Worm (Caenorhabditis elegans): ENCODE data around the gene str-27.

The str-27 gene

DNA sequence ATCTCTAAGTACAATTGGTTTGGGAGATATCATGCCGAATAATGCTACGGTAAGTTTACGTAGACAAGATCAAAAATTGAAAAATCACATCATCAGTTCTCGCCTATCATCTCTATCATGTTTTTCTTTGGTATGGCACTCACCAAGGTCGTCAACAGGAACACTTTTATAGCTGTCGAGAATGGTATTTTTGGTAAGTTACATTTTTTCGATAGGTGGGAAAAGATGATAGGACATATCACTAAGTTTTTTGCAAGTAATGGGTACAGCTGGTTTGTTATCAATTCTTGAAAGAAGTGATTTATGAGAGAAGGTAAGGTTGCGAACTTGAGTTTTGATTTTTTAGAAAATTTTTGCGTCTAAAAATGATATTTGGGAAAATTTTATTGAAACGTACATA is 27.6 kb downstream of the str-27 start:
- TF ChIP-seq mab-5 (tag; optimal IDR thresholded peaks at IDR 0.05) (no peak), zip-8 (tag; optimal IDR thresholded peaks at IDR 0.05) (no peak), lin-13 (tag; optimal IDR thresholded peaks at IDR 0.05) (no peak), elt-1 (tag; optimal IDR thresholded peaks at IDR 0.05; ENCODE audit: borderline replicate concordance, insufficient read depth) (no peak), nhr-76 (tag; optimal IDR thresholded peaks at IDR 0.05) (no peak), unc-120 (tag; optimal IDR thresholded peaks at IDR 0.05; ENCODE audit: poor library complexity, severe bottlenecking) (no peak), blmp-1 (tag; optimal IDR thresholded peaks at IDR 0.05) (no peak), lin-32 (GFP tag; optimal IDR thresholded peaks at IDR 0.05) (no peak), hlh-1 (tag; optimal IDR thresholded peaks at IDR 0.05) (no peak), sem-2 (GFP tag; optimal IDR thresholded peaks at IDR 0.05) (no peak), bed-3 (GFP tag; optimal IDR thresholded peaks at IDR 0.05) (no peak), M03D4.4 (tag; optimal IDR thresholded peaks at IDR 0.05) (no peak), nhr-2 (tag; optimal IDR thresholded peaks at IDR 0.05) (no peak), ztf-11 (tag; optimal IDR thresholded peaks at IDR 0.05) (no peak), cnd-1 (tag; optimal IDR thresholded peaks at IDR 0.05) (no peak), nhr-237 (tag; optimal IDR thresholded peaks at IDR 0.05) (no peak), ceh-39 (tag; optimal IDR thresholded peaks at IDR 0.05) (no peak), lsy-2 (tag; optimal IDR thresholded peaks at IDR 0.05) (no peak), unc-39 (tag; optimal IDR thresholded peaks at IDR 0.05) (no peak)

DNA sequence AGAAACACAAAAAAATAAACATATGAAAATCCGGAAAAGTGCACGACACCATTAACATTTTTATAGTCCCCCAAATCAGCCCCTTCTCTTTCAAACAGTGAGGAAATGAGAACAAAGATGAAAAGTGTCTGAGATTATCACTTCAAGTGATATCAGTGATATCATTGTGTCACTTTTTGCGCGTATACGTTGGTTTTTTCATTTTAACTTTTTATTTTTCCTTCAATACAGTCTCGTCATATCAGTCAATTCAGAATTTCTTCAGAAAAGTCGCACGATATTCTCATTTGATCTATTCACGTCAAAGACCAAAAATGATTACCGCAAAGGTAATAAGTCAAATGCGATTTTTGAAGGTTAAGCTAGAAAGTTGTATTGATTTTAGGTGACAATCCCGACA is 30.9 kb downstream of the str-27 start, which contains the start of gene twk-34:
twk-34 (plus strand) TSS at position 216 of the 400 bp plus-strand sequence.
- no peak for TF ChIP-seq ceh-39 (tag; optimal IDR thresholded peaks at IDR 0.05)
- no peak for TF ChIP-seq unc-120 (tag; optimal IDR thresholded peaks at IDR 0.05; ENCODE audit: poor library complexity, severe bottlenecking)
- no peak for TF ChIP-seq tbx-8 (GFP tag; optimal IDR thresholded peaks at IDR 0.05)
- TF ChIP-seq ceh-43 (GFP tag; optimal IDR thresholded peaks at IDR 0.05), result no peak
- no peak for TF ChIP-seq mep-1 (tag; optimal IDR thresholded peaks at IDR 0.05)
- TF ChIP-seq mls-2 (tag; optimal IDR thresholded peaks at IDR 0.05), result no peak

DNA sequence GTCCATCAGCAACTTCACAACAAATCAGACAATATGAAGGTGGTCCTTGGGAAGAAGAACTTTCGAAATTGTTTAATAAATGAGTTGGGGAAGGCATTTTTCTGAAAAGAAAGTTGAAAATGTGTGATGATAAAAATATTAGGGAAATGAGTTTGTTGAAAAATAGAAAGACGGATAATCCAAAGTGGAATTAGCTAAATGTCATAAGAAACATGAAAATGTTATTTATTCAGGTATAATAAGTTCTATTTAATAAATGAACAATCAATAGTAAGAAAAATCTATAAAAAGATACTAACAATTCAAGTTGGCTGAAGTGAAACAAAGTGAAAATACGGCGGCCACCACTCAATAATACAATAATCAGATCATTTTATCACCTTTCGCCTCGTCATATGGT is 33.4 kb downstream of the str-27 start, which contains the start of gene nhr-53:
nhr-53 (minus strand) TSS at position 101 of the 400 bp plus-strand sequence.
- no peak for TF ChIP-seq elt-3 (tag; optimal IDR thresholded peaks at IDR 0.05)
- TF ChIP-seq tbx-8 (GFP tag; optimal IDR thresholded peaks at IDR 0.05), result no peak
- no peak for TF ChIP-seq ztf-11 (tag; optimal IDR thresholded peaks at IDR 0.05)

DNA sequence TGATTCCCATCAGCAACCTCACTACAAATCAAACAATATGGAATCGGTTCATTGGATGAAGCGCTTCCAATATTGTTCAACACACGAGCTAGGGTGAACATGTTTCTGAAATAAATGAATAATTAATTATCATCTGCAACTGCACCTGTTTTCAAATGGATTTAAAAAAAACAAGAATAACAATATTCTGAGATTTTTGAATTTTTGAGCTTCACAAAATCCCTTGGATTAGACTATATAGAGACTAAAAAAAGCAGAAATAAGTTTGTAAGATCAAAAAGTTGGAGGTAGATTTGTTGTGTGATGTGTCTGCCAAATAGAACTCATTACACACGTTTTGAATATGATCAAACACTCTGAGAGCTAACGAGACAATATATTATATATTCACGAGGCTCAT is 35.8 kb downstream of the str-27 start, which contains the start of gene nhr-199:
nhr-199 (minus strand) TSS at position 101 of the 400 bp plus-strand sequence.
- no peak for TF ChIP-seq ces-1 (GFP tag; optimal IDR thresholded peaks at IDR 0.05)
- no peak for TF ChIP-seq ceh-39 (tag; optimal IDR thresholded peaks at IDR 0.05)
- TF ChIP-seq snpc-4 (tag; optimal IDR thresholded peaks at IDR 0.05), result no peak

DNA sequence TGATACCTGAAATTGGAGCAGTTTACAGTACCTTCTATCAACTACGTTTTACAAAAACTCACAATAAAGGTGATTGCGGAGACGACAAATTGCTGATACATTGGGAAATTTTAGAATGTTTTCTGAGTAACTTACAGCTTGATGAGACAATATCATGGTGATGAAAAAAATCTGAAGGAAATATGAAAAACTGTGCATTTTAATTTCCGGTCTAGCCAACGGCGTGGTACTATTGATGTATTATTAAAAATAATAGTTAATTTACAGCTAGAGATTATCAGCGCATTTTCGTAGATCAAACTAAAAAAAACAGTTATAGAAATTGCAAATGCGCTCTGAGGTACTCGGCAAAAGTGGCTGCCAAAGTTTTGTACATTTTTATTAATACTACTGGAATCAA is 37.5 kb downstream of the str-27 start, which contains the start of gene srx-29:
srx-29 (minus strand) TSS at position 101 of the 400 bp plus-strand sequence.
- TF ChIP-seq nhr-28 (tag; optimal IDR thresholded peaks at IDR 0.05) (no peak), flh-1 (GFP tag; optimal IDR thresholded peaks at IDR 0.05) (no peak), snpc-4 (tag; optimal IDR thresholded peaks at IDR 0.05) (no peak), ceh-39 (tag; optimal IDR thresholded peaks at IDR 0.05) (no peak), tbx-8 (GFP tag; optimal IDR thresholded peaks at IDR 0.05) (no peak)

DNA sequence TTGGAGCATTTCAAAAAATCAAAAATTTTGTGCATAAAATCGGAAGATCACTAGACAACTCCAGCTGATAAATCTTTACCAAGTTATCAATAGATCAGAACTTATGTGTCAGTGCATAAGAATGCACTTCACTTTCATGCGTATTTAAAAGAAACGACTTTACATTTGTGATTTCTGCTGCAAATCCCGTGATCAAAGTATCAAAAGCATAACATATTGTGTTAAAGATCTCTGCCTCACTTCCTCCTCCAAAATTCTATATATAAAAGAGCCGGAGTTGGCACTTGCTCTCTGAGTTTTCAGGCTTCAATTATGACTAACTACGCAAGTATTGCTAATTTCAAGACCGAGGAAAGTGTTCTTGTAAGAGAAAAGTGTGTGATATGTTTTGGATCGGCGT is 41.9 kb downstream of the str-27 start, which contains the start of gene nhr-198:
nhr-198 (plus strand) TSS at position 313 of the 400 bp plus-strand sequence.
- no peak for TF ChIP-seq hlh-1 (tag; optimal IDR thresholded peaks at IDR 0.05)
- TF ChIP-seq drap-1 (GFP tag; optimal IDR thresholded peaks at IDR 0.05), result no peak
- no peak for TF ChIP-seq unc-120 (tag; optimal IDR thresholded peaks at IDR 0.05; ENCODE audit: poor library complexity, severe bottlenecking)
- no peak for TF ChIP-seq ztf-11 (tag; optimal IDR thresholded peaks at IDR 0.05)
- no peak for TF ChIP-seq cnd-1 (tag; optimal IDR thresholded peaks at IDR 0.05)
- TF ChIP-seq lin-32 (GFP tag; optimal IDR thresholded peaks at IDR 0.05), result no peak
- no peak for TF ChIP-seq snpc-4 (tag; optimal IDR thresholded peaks at IDR 0.05)
- no peak for TF ChIP-seq lin-13 (tag; optimal IDR thresholded peaks at IDR 0.05)

All from whole organism, mixed stage, embryonic.